Fruit fly (Drosophila melanogaster): Measurements from ENCODE around the gene CG14073.

The CG14073 gene

dm6 chr3L:18757079-18757815, 63.2 kb downstream of the CG14073 start (continued):
- TF ChIP-seq Deaf1 (tag; optimal IDR thresholded peaks at IDR 0.05): peak; percentile 80
- peak in 1 of 2 experiments; percentile 79 for TF ChIP-seq eve (GFP tag; optimal IDR thresholded peaks at IDR 0.05)
- 0 out of 3 replicates have a peak, but pooled peaks have one; percentile 24 for TF ChIP-seq ken (GFP tag; IDR thresholded peaks at IDR 0.05)
- no peak for TF ChIP-seq CG12071 (GFP tag; optimal IDR thresholded peaks at IDR 0.05)
- no peak for TF ChIP-seq Jarid2 (GFP tag; optimal IDR thresholded peaks at IDR 0.05)
- TF ChIP-seq CG1233 (GFP tag; optimal IDR thresholded peaks at IDR 0.05): no peak
- TF ChIP-seq mirr (GFP tag; optimal IDR thresholded peaks at IDR 0.05): peak; percentile 15
- TF ChIP-seq CG2199 (GFP tag; IDR thresholded peaks at IDR 0.05): 0 out of 3 replicates have a peak, but pooled peaks have one; percentile 10
- TF ChIP-seq sens (GFP tag): peak; percentile 72
- TF ChIP-seq CG11695 (GFP tag; IDR thresholded peaks at IDR 0.05): 0 out of 3 replicates have a peak, but pooled peaks have one; percentile 15
- TF ChIP-seq Opbp (GFP tag; IDR thresholded peaks at IDR 0.05; ENCODE audit: partially characterized antibody): no peak
- TF ChIP-seq CG8290 (GFP tag; optimal IDR thresholded peaks at IDR 0.05): no peak
- TF ChIP-seq CG8290 (tag; optimal IDR thresholded peaks at IDR 0.05): peak in 1 of 2 experiments; percentile 10
- TF ChIP-seq Pdp1 (GFP tag; optimal IDR thresholded peaks at IDR 0.05): peak in 1 of 2 experiments; percentile 91
- TF ChIP-seq pros (GFP tag; optimal IDR thresholded peaks at IDR 0.05): peak; percentile 48
- TF ChIP-seq cg (GFP tag; optimal IDR thresholded peaks at IDR 0.05): peak; percentile 93
- TF ChIP-seq CG3163 (GFP tag; optimal IDR thresholded peaks at IDR 0.05): peak; percentile 6

- TF ChIP-seq CG3065 (GFP tag; optimal IDR thresholded peaks at IDR 0.05) (no peak), Xrp1 (GFP tag; IDR thresholded peaks at IDR 0.05) (peak; percentile 54; the same call in 1 of the 2 replicates), ham (GFP tag; IDR thresholded peaks at IDR 0.05) (no peak), trem (tag; optimal IDR thresholded peaks at IDR 0.05) (peak; percentile 19), chinmo (GFP tag; IDR thresholded peaks at IDR 0.05; ENCODE audit: partially characterized antibody) (0 out of 4 replicates have a peak, but pooled peaks have one; percentile 40), crp (GFP tag; optimal IDR thresholded peaks at IDR 0.05) (peak in 1 of 2 experiments; percentile 1), phol (tag; optimal IDR thresholded peaks at IDR 0.05) (peak; percentile 83), zf30C (GFP tag; optimal IDR thresholded peaks at IDR 0.05) (no peak), Ravus (GFP tag; IDR thresholded peaks at IDR 0.05) (no peak; the same call in 1 of the 2 replicates), Awh (GFP tag; IDR thresholded peaks at IDR 0.05) (peak; percentile 55; the same call in 1 of the 2 replicates), sr (GFP tag; IDR thresholded peaks at IDR 0.05) (peak; percentile 43; the same call in 1 of the 3 replicates), pan (optimal IDR thresholded peaks at IDR 0.05) (no peak), pan (GFP tag; optimal IDR thresholded peaks at IDR 0.05 in 1 of 2, IDR thresholded peaks at IDR 0.05 in 1 of 2) (peak in 1 of 2 experiments; percentile 52), jing (GFP tag; optimal IDR thresholded peaks at IDR 0.05) (peak; percentile 10), CG10366 (GFP tag; IDR thresholded peaks at IDR 0.05) (peak; percentile 37), scrt (GFP tag; optimal IDR thresholded peaks at IDR 0.05) (peak; percentile 6), D (optimal IDR thresholded peaks at IDR 0.05) (no peak), D (GFP tag; optimal IDR thresholded peaks at IDR 0.05) (peak; percentile 67), Drgx (GFP tag; IDR thresholded peaks at IDR 0.05) (peak; percentile 87), Dfd (GFP tag; optimal IDR thresholded peaks at IDR 0.05) (no peak), CG12659 (GFP tag; optimal IDR thresholded peaks at IDR 0.05) (peak; percentile 48), repo (GFP tag; optimal IDR thresholded peaks at IDR 0.05) (no peak), Med (GFP tag) (peak; percentile 15), CG17829 (tag; optimal IDR thresholded peaks at IDR 0.05) (peak; percentile 54), CG17361 (GFP tag; IDR thresholded peaks at IDR 0.05) (peak; percentile 89), CG9727 (GFP tag; optimal IDR thresholded peaks at IDR 0.05) (peak; percentile 32), CG3847 (GFP tag; IDR thresholded peaks at IDR 0.05) (no peak), danr (GFP tag; IDR thresholded peaks at IDR 0.05) (no peak), rib (GFP tag; IDR thresholded peaks at IDR 0.05) (no peak), CG7357 (GFP tag; IDR thresholded peaks at IDR 0.05) (no peak), CG3838 (GFP tag; optimal IDR thresholded peaks at IDR 0.05) (no peak), bsh (GFP tag; optimal IDR thresholded peaks at IDR 0.05) (peak in 1 of 2 experiments; percentile 45)
Measured at dm6 chr3L:18756293-18756887, 64.1 kb downstream of the CG14073 start.

All from whole organism, embryonic.